Fruit fly (Drosophila melanogaster) whole organism, embryonic: ENCODE measurements around the gene CG33269.
A peak's percentile ranks its signal among the peaks of the same experiment; 100 is the strongest.

ENCODE experiments used
- Aef1 ChIP-seq: fragments of 200-800 bp; sonication (Bioruptor generic); IDR thresholded peaks from 3 replicates; pipeline ENCODE4 v1.3.6; 2022; ENCODE audit warnings: missing biosample characterization, missing genetic modification characterization
- B-H1 ChIP-seq: fragments of 200-800 bp; sonication (Bioruptor generic); IDR thresholded peaks from 3 replicates; pipeline ENCODE4 v1.3.6; 2022; ENCODE audit warnings: missing biosample characterization, missing genetic modification characterization
- CG10565 ChIP-seq: fragments of 200-800 bp; sonication (Bioruptor generic); optimal IDR thresholded peaks from 3 replicates; lab custom pipeline; 2016; ENCODE audit warnings: missing biosample characterization, mild to moderate bottlenecking, missing genetic modification characterization
- CG10979 ChIP-seq: fragments of 200-800 bp; sonication (Bioruptor generic); optimal IDR thresholded peaks from 2 replicates; lab custom pipeline; 2018; ENCODE audit warnings: missing biosample characterization, mild to moderate bottlenecking, missing genetic modification characterization, moderate library complexity
- CG15479 ChIP-seq: fragments of 200-800 bp; sonication (Bioruptor generic); optimal IDR thresholded peaks from 3 replicates; lab custom pipeline; 2019; ENCODE audit warnings: missing biosample characterization, mild to moderate bottlenecking, missing genetic modification characterization, moderate library complexity
- CG15601 ChIP-seq: fragments of 200-800 bp; sonication (Bioruptor generic); optimal IDR thresholded peaks from 3 replicates; lab custom pipeline; 2019; ENCODE audit warnings: missing biosample characterization, mild to moderate bottlenecking, missing genetic modification characterization, moderate library complexity
- CG17912 ChIP-seq: fragments of 200-800 bp; sonication (Bioruptor generic); optimal IDR thresholded peaks from 2 replicates; lab custom pipeline; 2018; ENCODE audit warnings: missing biosample characterization, mild to moderate bottlenecking, missing genetic modification characterization
- CG18619 ChIP-seq: fragments of 200-800 bp; sonication (Bioruptor generic); optimal IDR thresholded peaks from 3 replicates; lab custom pipeline; 2017; ENCODE audit warnings: missing biosample characterization, mild to moderate bottlenecking, missing genetic modification characterization
- CG18764 ChIP-seq: fragments of 200-800 bp; sonication (Bioruptor generic); optimal IDR thresholded peaks from 3 replicates; lab custom pipeline; 2016; ENCODE audit warnings: missing biosample characterization, missing genetic modification characterization
- CG3281 ChIP-seq: fragments of 200-800 bp; sonication (Bioruptor generic); optimal IDR thresholded peaks from 3 replicates; lab custom pipeline; 2017; ENCODE audit warnings: missing biosample characterization, mild to moderate bottlenecking, missing genetic modification characterization
- CG5953 ChIP-seq: fragments of 200-800 bp; sonication (Bioruptor generic); IDR thresholded peaks from 2 replicates; pipeline ENCODE4 v1.3.6; 2022; ENCODE audit warnings: missing biosample characterization, missing genetic modification characterization
- CG6272 ChIP-seq: fragments of 200-800 bp; sonication (Bioruptor generic); IDR thresholded peaks from 2 replicates; pipeline ENCODE4 v1.3.6; 2022; ENCODE audit warnings: missing biosample characterization, missing genetic modification characterization
- CG6791 ChIP-seq: fragments of 200-800 bp; sonication (Bioruptor generic); IDR thresholded peaks from 3 replicates; pipeline ENCODE4 v1.3.6; 2022; ENCODE audit warnings: missing biosample characterization, missing genetic modification characterization; ENCODE audit not compliant: partially characterized antibody
- CG7372 ChIP-seq: fragments of 200-800 bp; sonication (Bioruptor generic); IDR thresholded peaks from 2 replicates; pipeline ENCODE4 v1.3.6; 2022; ENCODE audit warnings: missing biosample characterization, missing genetic modification characterization
- CG7745 ChIP-seq: fragments of 200-800 bp; sonication (Bioruptor generic); optimal IDR thresholded peaks from 2 replicates; lab custom pipeline; 2018; ENCODE audit warnings: missing biosample characterization, mild to moderate bottlenecking, missing genetic modification characterization, moderate library complexity
- CG7786 ChIP-seq: fragments of 200-800 bp; sonication (Bioruptor generic); optimal IDR thresholded peaks from 2 replicates; lab custom pipeline; 2016; ENCODE audit warnings: missing biosample characterization, missing genetic modification characterization
- CG7839 ChIP-seq: fragments of 200-800 bp; sonication (Bioruptor generic); optimal IDR thresholded peaks from 3 replicates; lab custom pipeline; 2018; ENCODE audit warnings: missing biosample characterization, mild to moderate bottlenecking, missing genetic modification characterization, moderate library complexity
- CG8089 ChIP-seq: fragments of 200-800 bp; sonication (Bioruptor generic); optimal IDR thresholded peaks from 3 replicates; lab custom pipeline; 2016; ENCODE audit warnings: missing biosample characterization, missing genetic modification characterization
- CG8478 ChIP-seq: fragments of >200 bp; optimal IDR thresholded peaks from 2 replicates; lab custom pipeline; 2018
- CG8924 ChIP-seq: fragments of 200-800 bp; optimal IDR thresholded peaks from 3 replicates; lab custom pipeline; 2019; ENCODE audit warnings: missing biosample characterization, mild to moderate bottlenecking, missing genetic modification characterization, moderate library complexity
- H15 ChIP-seq: fragments of 200-800 bp; sonication (Bioruptor generic); IDR thresholded peaks from 3 replicates; pipeline ENCODE4 v1.3.6; 2022; ENCODE audit warnings: missing biosample characterization, missing genetic modification characterization
- HLHmδ ChIP-seq: fragments of 200-800 bp; sonication (Bioruptor generic); optimal IDR thresholded peaks from 2 replicates; lab custom pipeline; 2018; ENCODE audit warnings: missing biosample characterization, mild to moderate bottlenecking, missing genetic modification characterization, moderate library complexity
- Hey ChIP-seq: fragments of 200-800 bp; sonication (Bioruptor generic); optimal IDR thresholded peaks from 3 replicates; lab custom pipeline; 2018; ENCODE audit warnings: missing biosample characterization, mild to moderate bottlenecking, missing genetic modification characterization
- HmgZ ChIP-seq: fragments of 200-800 bp; sonication (Bioruptor generic); optimal IDR thresholded peaks from 2 replicates; lab custom pipeline; 2018; ENCODE audit warnings: missing biosample characterization, mild to moderate bottlenecking, missing genetic modification characterization
- Hr3 ChIP-seq: fragments of 200-800 bp; sonication (Bioruptor generic); optimal IDR thresholded peaks from 3 replicates; lab custom pipeline; 2016; ENCODE audit warnings: missing biosample characterization, missing genetic modification characterization
- Hr51 ChIP-seq, 2 experiments: fragments of 200-800 bp; sonication (Bioruptor generic); optimal IDR thresholded peaks; 2 replicates in 1 of 2; 3 replicates in 1 of 2; lab custom pipeline; 2016 to 2018; ENCODE audit warnings: missing biosample characterization in 2 of 2, missing genetic modification characterization in 2 of 2, mild to moderate bottlenecking in 1 of 2, moderate library complexity in 1 of 2
- Hr78 ChIP-seq, 2 experiments: fragments of 200-800 bp in 1 of 2; fragments of >200 bp in 1 of 2; sonication (Bioruptor generic) in 1 of 2; optimal IDR thresholded peaks; 2 replicates each; lab custom pipeline; 2017 to 2019; ENCODE audit warnings: missing biosample characterization in 2 of 2, missing genetic modification characterization in 2 of 2, mild to moderate bottlenecking in 1 of 2, moderate library complexity in 1 of 2
- Lpt ChIP-seq: fragments of >200 bp; optimal IDR thresholded peaks from 2 replicates; lab custom pipeline; 2018; ENCODE audit warnings: missing biosample characterization, missing genetic modification characterization
- Oaz ChIP-seq: fragments of 200-800 bp; sonication (Bioruptor generic); IDR thresholded peaks from 2 replicates; pipeline ENCODE4 v1.3.6; 2022; ENCODE audit warnings: missing biosample characterization, missing genetic modification characterization
- Optix ChIP-seq: fragments of 200-800 bp; sonication (Bioruptor generic); IDR thresholded peaks from 3 replicates; pipeline ENCODE4 v1.3.6; 2022; ENCODE audit warnings: missing biosample characterization, missing genetic modification characterization
- Taf1 ChIP-seq: fragments of 200-800 bp; sonication (Bioruptor generic); IDR thresholded peaks from 2 replicates; pipeline ENCODE4 v1.3.6; 2022; ENCODE audit warnings: missing biosample characterization, missing genetic modification characterization
- Vsx1 ChIP-seq: fragments of 200-800 bp; sonication (Bioruptor generic); optimal IDR thresholded peaks from 2 replicates; lab custom pipeline; 2017; ENCODE audit warnings: missing biosample characterization, mild to moderate bottlenecking, missing genetic modification characterization, missing genetic modification reagents
- al ChIP-seq: fragments of 200-800 bp; sonication (Bioruptor generic); IDR thresholded peaks from 2 replicates; pipeline ENCODE4 v1.3.6; 2022; ENCODE audit warnings: missing biosample characterization, missing genetic modification characterization
- aop ChIP-seq: fragments of 200-800 bp; sonication (Bioruptor generic); IDR thresholded peaks from 2 replicates; pipeline ENCODE4 v1.3.6; 2022; ENCODE audit warnings: missing biosample characterization, missing genetic modification characterization
- bbx ChIP-seq: fragments of 200-800 bp; sonication (Bioruptor generic); IDR thresholded peaks from 2 replicates; pipeline ENCODE4 v1.3.6; 2022; ENCODE audit warnings: missing biosample characterization, missing genetic modification characterization; ENCODE audit not compliant: partially characterized antibody
- br ChIP-seq: fragments of >200 bp; optimal IDR thresholded peaks from 2 replicates; lab custom pipeline; 2017
- da ChIP-seq: fragments of 200-800 bp; sonication (Bioruptor generic); optimal IDR thresholded peaks from 2 replicates; lab custom pipeline; 2016; ENCODE audit warnings: missing biosample characterization, missing genetic modification characterization
- dm ChIP-seq: fragments of 200-800 bp; sonication (Bioruptor generic); optimal IDR thresholded peaks from 3 replicates; lab custom pipeline; 2016; ENCODE audit warnings: missing biosample characterization, missing genetic modification characterization
- gt ChIP-seq: fragments of 200-800 bp; sonication (Bioruptor generic); IDR thresholded peaks from 2 replicates; pipeline ENCODE4 v1.3.6; 2022; ENCODE audit warnings: missing biosample characterization, missing genetic modification characterization
- hb ChIP-seq: fragments of 200-800 bp; sonication (Bioruptor generic); IDR thresholded peaks from 3 replicates; pipeline ENCODE4 v1.3.6; 2022; ENCODE audit warnings: missing biosample characterization, missing genetic modification characterization; ENCODE audit not compliant: partially characterized antibody
- jigr1 ChIP-seq: fragments of 200-800 bp; sonication (Bioruptor generic); IDR thresholded peaks from 3 replicates; pipeline ENCODE4 v1.3.6; 2022; ENCODE audit warnings: missing biosample characterization, missing genetic modification characterization
- kah ChIP-seq: fragments of 200-800 bp; sonication (Bioruptor generic); optimal IDR thresholded peaks from 2 replicates; lab custom pipeline; 2018; ENCODE audit warnings: missing biosample characterization, mild to moderate bottlenecking, missing genetic modification characterization
- klu ChIP-seq: fragments of 200-800 bp; sonication (Bioruptor generic); IDR thresholded peaks from 2 replicates; pipeline ENCODE4 v1.3.6; 2022; ENCODE audit warnings: missing biosample characterization, missing genetic modification characterization
- odd ChIP-seq: fragments of 200-800 bp; sonication (Bioruptor generic); optimal IDR thresholded peaks from 2 replicates; lab custom pipeline; 2017; ENCODE audit warnings: missing biosample characterization, mild to moderate bottlenecking, missing genetic modification characterization
- otp ChIP-seq: fragments of 200-800 bp; sonication (Bioruptor generic); IDR thresholded peaks from 3 replicates; pipeline ENCODE4, ENCODE4 v1.3.6; 2022; ENCODE audit warnings: missing biosample characterization, missing genetic modification characterization
- salm ChIP-seq: fragments of 200-800 bp; sonication (Bioruptor generic); optimal IDR thresholded peaks from 2 replicates; lab custom pipeline; 2018; ENCODE audit warnings: missing biosample characterization, mild to moderate bottlenecking, missing genetic modification characterization
- ssp ChIP-seq: fragments of 200-800 bp; sonication (Bioruptor generic); IDR thresholded peaks from 2 replicates; pipeline ENCODE4 v1.3.6; 2022; ENCODE audit warnings: missing biosample characterization, missing genetic modification characterization
- stwl ChIP-seq: fragments of 200-800 bp; sonication (Bioruptor generic); optimal IDR thresholded peaks from 3 replicates; lab custom pipeline; 2018; ENCODE audit warnings: missing biosample characterization, mild to moderate bottlenecking, missing genetic modification characterization, moderate library complexity
- tll ChIP-seq, 2 experiments: fragments of 200-800 bp in 1 of 2; fragments of >200 bp in 1 of 2; sonication (Bioruptor generic) in 1 of 2; optimal IDR thresholded peaks; 2 replicates each; lab custom pipeline; 2017 to 2019; ENCODE audit warnings: missing biosample characterization in 2 of 2, missing genetic modification characterization in 2 of 2, mild to moderate bottlenecking in 1 of 2, moderate library complexity in 1 of 2
- usp ChIP-seq: fragments of >200 bp; optimal IDR thresholded peaks from 2 replicates; lab custom pipeline; 2017; ENCODE audit warnings: missing biosample characterization, missing genetic modification characterization
- vfl ChIP-seq: fragments of 200-800 bp; sonication (Bioruptor generic); optimal IDR thresholded peaks from 2 replicates; lab custom pipeline; 2016; ENCODE audit warnings: missing biosample characterization, missing genetic modification characterization
- wek ChIP-seq: fragments of 200-800 bp; sonication (Bioruptor generic); optimal IDR thresholded peaks from 3 replicates; lab custom pipeline; 2018; ENCODE audit warnings: missing biosample characterization, mild to moderate bottlenecking, missing genetic modification characterization, moderate library complexity
- z ChIP-seq: fragments of 200-800 bp; sonication (Bioruptor generic); IDR thresholded peaks from 3 replicates; pipeline ENCODE4 v1.3.6; 2022; ENCODE audit warnings: missing biosample characterization, missing genetic modification characterization

CG33269 gene

DNA sequence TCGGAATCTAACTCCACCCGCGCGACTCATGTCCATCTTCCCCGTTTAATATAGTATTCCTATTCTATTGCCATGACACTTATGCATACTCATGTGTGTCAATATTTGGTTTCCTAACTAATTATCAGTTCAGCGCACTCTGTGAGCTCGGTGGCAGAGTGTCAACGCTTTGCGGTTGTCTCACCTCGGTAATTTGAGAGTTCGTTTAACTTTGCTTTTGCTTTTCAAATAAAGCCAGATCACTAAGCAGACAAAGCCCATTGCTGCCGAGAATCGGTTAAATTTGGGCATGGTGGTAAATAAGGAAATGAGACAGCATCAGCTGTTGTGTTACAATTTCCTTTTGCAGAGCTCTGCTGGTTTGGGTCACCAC is 41.7 kb downstream of the CG33269 start (continued):
- TF ChIP-seq gt (no peak), Hr78 (GFP tag; optimal IDR thresholded peaks at IDR 0.05; lab: Kevin White, UChicago) (peak in 1 of 2 experiments; percentile 58), CG18764 (GFP tag; lab: Kevin White, UChicago) (no peak), Optix (GFP tag; lab: Robert Waterston, UW) (no peak), CG7839 (tag; lab: Kevin White, UChicago) (no peak), br (lab: Kevin White, UChicago) (no peak), tll (GFP tag; optimal IDR thresholded peaks at IDR 0.05; lab: Kevin White, UChicago) (no peak), CG7786 (GFP tag; lab: Kevin White, UChicago) (no peak), bbx (no peak), wek (GFP tag; lab: Kevin White, UChicago) (peak; percentile 78), jigr1 (GFP tag; lab: Robert Waterston, UW) (no peak), Taf1 (GFP tag; lab: Robert Waterston, UW) (no peak), dm (GFP tag; lab: Kevin White, UChicago) (no peak), CG8924 (tag; lab: Kevin White, UChicago) (no peak), Hr3 (GFP tag; lab: Kevin White, UChicago) (no peak), vfl (GFP tag; lab: Kevin White, UChicago) (no peak), CG10979 (tag; lab: Kevin White, UChicago) (no peak), CG15601 (peak; percentile 72), usp (GFP tag; lab: Kevin White, UChicago) (no peak), al (GFP tag; lab: Robert Waterston, UW) (no peak), ssp (GFP tag; lab: Robert Waterston, UW) (no peak), HmgZ (tag; lab: Kevin White, UChicago) (no peak), da (GFP tag; lab: Kevin White, UChicago) (no peak), Oaz (GFP tag; lab: Robert Waterston, UW) (no peak), H15 (GFP tag; lab: Robert Waterston, UW) (no peak), CG15479 (no peak), CG10565 (no peak), CG3281 (GFP tag; lab: Kevin White, UChicago) (peak; percentile 36), otp (GFP tag; lab: Robert Waterston, UW) (no peak), Vsx1 (GFP tag; lab: Kevin White, UChicago) (peak; percentile 80), salm (tag; lab: Kevin White, UChicago) (no peak), CG8089 (GFP tag; lab: Kevin White, UChicago) (no peak), hb (GFP tag; lab: Robert Waterston, UW) (no peak), CG18619 (peak; percentile 25), CG7372 (no peak), B-H1 (GFP tag; lab: Robert Waterston, UW) (no peak; the same call in 2 of the 3 replicates), Hey (tag; lab: Kevin White, UChicago) (peak; percentile 3), stwl (tag; lab: Kevin White, UChicago) (no peak), z (GFP tag; lab: Robert Waterston, UW) (no peak), Hr51 (GFP tag; optimal IDR thresholded peaks at IDR 0.05; lab: Kevin White, UChicago) (no peak), klu (GFP tag; lab: Robert Waterston, UW) (no peak), CG8478 (no peak), HLHmδ (GFP tag; lab: Kevin White, UChicago) (peak; percentile 68), odd (GFP tag; lab: Kevin White, UChicago) (peak; percentile 58), CG6791 (no peak), CG7745 (peak; percentile 21), CG17912 (GFP tag; lab: Kevin White, UChicago) (no peak), CG5953 (no peak), Lpt (no peak), aop (GFP tag; lab: Robert Waterston, UW) (no peak), CG6272 (GFP tag; lab: Robert Waterston, UW) (no peak), kah (GFP tag; lab: Kevin White, UChicago) (no peak), Aef1 (GFP tag; lab: Robert Waterston, UW) (no peak)
